Fruit fly (Drosophila melanogaster): ENCODE results near the gene ear.

ear gene

DNA sequence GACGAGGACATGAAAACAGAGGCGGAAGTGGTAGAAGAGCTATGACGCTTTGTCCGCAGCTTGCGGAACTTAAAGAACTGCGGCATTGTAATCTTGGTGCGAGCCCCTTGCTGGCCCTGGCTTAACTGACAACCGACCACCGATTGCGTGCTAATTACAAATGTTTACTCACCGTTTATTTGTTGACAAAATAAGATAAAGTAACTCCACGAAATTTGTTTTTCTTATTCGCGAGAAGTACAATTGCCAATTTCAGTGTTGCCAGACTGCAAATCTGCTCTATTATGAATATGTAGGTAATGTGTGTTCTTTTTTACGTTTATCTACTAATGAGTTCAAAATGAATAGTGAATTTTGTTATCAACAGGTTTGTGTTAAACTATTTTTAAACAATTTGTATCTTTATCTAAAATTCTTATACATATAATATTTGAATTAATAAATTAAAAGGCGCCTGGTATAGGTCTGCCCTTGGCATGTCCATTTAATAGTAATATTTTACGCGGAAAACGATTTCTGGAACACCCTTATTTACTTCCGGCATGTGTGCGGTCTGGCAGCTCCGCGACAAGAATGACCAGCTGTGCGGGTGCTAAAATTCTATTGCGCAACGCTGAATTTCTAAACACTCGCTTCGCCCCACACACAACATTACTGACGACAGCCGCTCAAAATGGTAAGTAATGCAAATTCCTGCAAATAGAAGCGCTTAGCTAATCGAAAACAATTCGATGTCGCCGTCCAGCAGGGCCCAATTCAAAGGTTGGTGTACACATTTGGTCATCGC, 36.3 kb downstream of the ear start, which contains the start of the genes Atg4b and Hibch (continued):
- no peak for TF ChIP-seq Deaf1 (tag; optimal IDR thresholded peaks at IDR 0.05)
- peak; percentile 5 for TF ChIP-seq CHES-1-like (GFP tag; optimal IDR thresholded peaks at IDR 0.05)
- TF ChIP-seq Aef1 (GFP tag; IDR thresholded peaks at IDR 0.05) = peak; percentile 80
- TF ChIP-seq CG33213 (GFP tag; optimal IDR thresholded peaks at IDR 0.05) = no peak
- TF ChIP-seq CG4282 (GFP tag; optimal IDR thresholded peaks at IDR 0.05) = no peak
- TF ChIP-seq CG34224 (GFP tag; IDR thresholded peaks at IDR 0.05; ENCODE audit: partially characterized antibody) = no peak
- TF ChIP-seq CG15269 (tag; optimal IDR thresholded peaks at IDR 0.05) = peak; percentile 85
- no peak for TF ChIP-seq br (optimal IDR thresholded peaks at IDR 0.05)
- 0 out of 2 replicates have a peak, but pooled peaks have one; percentile 27 for TF ChIP-seq CG16779 (GFP tag; IDR thresholded peaks at IDR 0.05)
- no peak for TF ChIP-seq Bgb (GFP tag; IDR thresholded peaks at IDR 0.05; ENCODE audit: partially characterized antibody)
- TF ChIP-seq az2 (GFP tag; optimal IDR thresholded peaks at IDR 0.05) = peak; percentile 82
- peak; percentile 79 for TF ChIP-seq nmo (GFP tag; optimal IDR thresholded peaks at IDR 0.05)
- peak; percentile 78 for TF ChIP-seq al (GFP tag; IDR thresholded peaks at IDR 0.05)
- peak; percentile 27 for TF ChIP-seq MTF-1 (GFP tag; optimal IDR thresholded peaks at IDR 0.05; ENCODE audit: borderline replicate concordance)
- TF ChIP-seq tin (GFP tag; optimal IDR thresholded peaks at IDR 0.05) = peak; percentile 84
- TF ChIP-seq toy (GFP tag; IDR thresholded peaks at IDR 0.05) = peak; percentile 50; the same call in 1 of the 2 replicates
- peak; percentile 65 for TF ChIP-seq CG10959 (GFP tag; IDR thresholded peaks at IDR 0.05)
- TF ChIP-seq knrl (GFP tag; IDR thresholded peaks at IDR 0.05; ENCODE audit: partially characterized antibody) = 0 out of 3 replicates have a peak, but pooled peaks have one; percentile 20
- no peak for TF ChIP-seq CG14965 (GFP tag; optimal IDR thresholded peaks at IDR 0.05; ENCODE audit: borderline replicate concordance)
- peak; percentile 84 for TF ChIP-seq CG10979 (tag; optimal IDR thresholded peaks at IDR 0.05)
- no peak for TF ChIP-seq Kr (GFP tag; optimal IDR thresholded peaks at IDR 0.05)
- TF ChIP-seq dmrt11E (tag; optimal IDR thresholded peaks at IDR 0.05) = peak; percentile 78
- TF ChIP-seq CG18619 (GFP tag; optimal IDR thresholded peaks at IDR 0.05) = peak; percentile 87
- TF ChIP-seq CG4707 (GFP tag; optimal IDR thresholded peaks at IDR 0.05) = no peak
- peak; percentile 15 for TF ChIP-seq Myb (GFP tag; optimal IDR thresholded peaks at IDR 0.05)
- TF ChIP-seq CG3847 (GFP tag; IDR thresholded peaks at IDR 0.05) = peak; percentile 92
- TF ChIP-seq emc (GFP tag; optimal IDR thresholded peaks at IDR 0.05) = no peak
- peak; percentile 84 for TF ChIP-seq sisA (GFP tag; IDR thresholded peaks at IDR 0.05)
- peak; percentile 31 for TF ChIP-seq ems (GFP tag; optimal IDR thresholded peaks at IDR 0.05)
- TF ChIP-seq Hand (GFP tag; optimal IDR thresholded peaks at IDR 0.05) = peak; percentile 57
- TF ChIP-seq Usf (GFP tag; optimal IDR thresholded peaks at IDR 0.05) = peak; percentile 52
- TF ChIP-seq CG8290 (GFP tag; optimal IDR thresholded peaks at IDR 0.05) = no peak
- peak; percentile 48 to 54 for TF ChIP-seq CG8290 (tag; optimal IDR thresholded peaks at IDR 0.05)
- TF ChIP-seq CG1792 (GFP tag; optimal IDR thresholded peaks at IDR 0.05) = no peak
- TF ChIP-seq CG2120 (GFP tag; optimal IDR thresholded peaks at IDR 0.05) = peak; percentile 77
- peak; percentile 54 for TF ChIP-seq CG31388 (GFP tag; optimal IDR thresholded peaks at IDR 0.05)
- TF ChIP-seq Trl (optimal IDR thresholded peaks at IDR 0.05) = no peak
- no peak for TF ChIP-seq Trl (GFP tag; optimal IDR thresholded peaks at IDR 0.05)
- peak; percentile 79 for TF ChIP-seq CG30020 (tag; optimal IDR thresholded peaks at IDR 0.05)
- no peak for TF ChIP-seq Hmr (GFP tag; optimal IDR thresholded peaks at IDR 0.05)
- peak; percentile 58 for TF ChIP-seq CG18011 (GFP tag; optimal IDR thresholded peaks at IDR 0.05)
- peak; percentile 76 for TF ChIP-seq CG8388 (GFP tag; optimal IDR thresholded peaks at IDR 0.05)
- TF ChIP-seq HLH54F (GFP tag; optimal IDR thresholded peaks at IDR 0.05) = peak; percentile 40
- TF ChIP-seq oc (tag; optimal IDR thresholded peaks at IDR 0.05) = no peak
- peak; percentile 62 for TF ChIP-seq CG15479 (GFP tag; optimal IDR thresholded peaks at IDR 0.05)
